Worm (Caenorhabditis elegans) whole organism, L1 larva: ENCODE data around the gene lfi-1.

Experiments
- C04F5.9 ChIP-seq: sonication (generic microtip); optimal IDR thresholded peaks from 2 replicates; lab custom pipeline; 2016; ENCODE audit warnings: missing genetic modification characterization, missing compliant biosample characterization
- alr-1 ChIP-seq: fragments of 200-800 bp; sonication (Bioruptor generic); optimal IDR thresholded peaks from 2 replicates; lab custom pipeline; 2018; ENCODE audit warnings: borderline replicate concordance, mild to moderate bottlenecking, missing genetic modification characterization, missing compliant biosample characterization
- ama-1 ChIP-seq: fragments of 150-350 bp; optimal IDR thresholded peaks from 2 replicates; lab custom pipeline; 2014
- ceh-8 ChIP-seq: fragments of 200-800 bp; sonication (Bioruptor generic); optimal IDR thresholded peaks from 2 replicates; lab custom pipeline; 2018; ENCODE audit warnings: mild to moderate bottlenecking, missing genetic modification characterization, moderate library complexity, missing compliant biosample characterization
- ceh-82 ChIP-seq, 3 experiments: fragments of 150-350 bp in 1 of 3; sonication (generic microtip) in 2 of 3; optimal IDR thresholded peaks; 2 replicates each; lab custom pipeline; 2014 to 2017; ENCODE audit warnings: missing biosample characterization in 3 of 3, missing genetic modification characterization in 3 of 3
- ces-1 ChIP-seq: fragments of 150-350 bp; optimal IDR thresholded peaks from 2 replicates; lab custom pipeline; 2014; ENCODE audit warnings: missing biosample characterization, missing genetic modification reagents, missing genetic modification characterization
- dsc-1 ChIP-seq: sonication (generic microtip); optimal IDR thresholded peaks from 2 replicates; lab custom pipeline; 2016; ENCODE audit warnings: mild to moderate bottlenecking, missing genetic modification characterization, missing compliant biosample characterization
- efl-1 ChIP-seq, 4 experiments: fragments of 150-350 bp; optimal IDR thresholded peaks in 3 of 4; peaks in 1 of 4; 1 replicate in 1 of 4; 2 replicates in 3 of 4; lab custom pipeline; 2014; ENCODE audit warnings: missing biosample characterization in 2 of 4, missing genetic modification characterization in 2 of 4, missing genetic modification reagents in 2 of 4
- fkh-10 ChIP-seq: sonication (generic microtip); optimal IDR thresholded peaks from 2 replicates; lab custom pipeline; 2017; ENCODE audit warnings: missing biosample characterization, missing genetic modification reagents, missing genetic modification characterization
- fkh-4 ChIP-seq: sonication (generic microtip); optimal IDR thresholded peaks from 2 replicates; lab custom pipeline; 2016; ENCODE audit warnings: missing compliant biosample characterization, missing genetic modification characterization, borderline replicate concordance
- hlh-17 ChIP-seq: fragments of 200-800 bp; sonication (Bioruptor generic); optimal IDR thresholded peaks from 2 replicates; lab custom pipeline; 2018; ENCODE audit warnings: missing genetic modification characterization, mild to moderate bottlenecking, missing compliant biosample characterization, moderate library complexity, borderline replicate concordance
- lin-14 ChIP-seq: fragments of 200-800 bp; sonication (Bioruptor generic); optimal IDR thresholded peaks from 2 replicates; lab custom pipeline; 2018; ENCODE audit warnings: mild to moderate bottlenecking, missing genetic modification characterization, moderate library complexity, missing compliant biosample characterization
- lin-35 ChIP-seq, 2 experiments: fragments of 150-350 bp; optimal IDR thresholded peaks; 2 replicates each; lab custom pipeline; 2014; ENCODE audit warnings: missing biosample characterization in 2 of 2, missing genetic modification characterization in 2 of 2, missing genetic modification reagents in 2 of 2
- lin-39 ChIP-seq: fragments of 150-350 bp; optimal IDR thresholded peaks from 2 replicates; lab custom pipeline; 2014; ENCODE audit warnings: missing biosample characterization, missing genetic modification reagents, missing genetic modification characterization
- lir-3 ChIP-seq: sonication (generic microtip); optimal IDR thresholded peaks from 2 replicates; lab custom pipeline; 2016; ENCODE audit warnings: mild to moderate bottlenecking, missing genetic modification characterization, moderate library complexity, missing compliant biosample characterization; ENCODE audit not compliant: poor library complexity
- lsy-2 ChIP-seq, 2 experiments: fragments of 150-350 bp; optimal IDR thresholded peaks; 2 replicates each; lab custom pipeline; 2014; ENCODE audit warnings: missing biosample characterization in 2 of 2, missing genetic modification characterization in 2 of 2
- mab-9 ChIP-seq: fragments of 200-800 bp; sonication (Bioruptor generic); IDR thresholded peaks from 2 replicates; pipeline ENCODE4 v1.3.6; 2022; ENCODE audit warnings: missing genetic modification reagents, missing genetic modification characterization, missing compliant biosample characterization
- nhr-11 ChIP-seq: fragments of 150-350 bp; optimal IDR thresholded peaks from 2 replicates; lab custom pipeline; 2014; ENCODE audit warnings: missing biosample characterization, missing genetic modification characterization
- nhr-12 ChIP-seq: sonication (generic microtip); optimal IDR thresholded peaks from 2 replicates; lab custom pipeline; 2017; ENCODE audit warnings: missing biosample characterization, missing genetic modification characterization
- nhr-19 ChIP-seq: fragments of 200-800 bp; sonication (Bioruptor generic); conservative IDR thresholded peaks from 2 replicates; pipeline ENCODE4 v1.3.6; 2022; ENCODE audit warnings: missing genetic modification characterization, missing compliant biosample characterization
- nhr-20 ChIP-seq: sonication (generic microtip); optimal IDR thresholded peaks from 2 replicates; lab custom pipeline; 2016; ENCODE audit warnings: mild to moderate bottlenecking, missing genetic modification characterization, missing compliant biosample characterization
- nhr-47 ChIP-seq: sonication (generic microtip); optimal IDR thresholded peaks from 2 replicates; lab custom pipeline; 2016; ENCODE audit warnings: mild to moderate bottlenecking, missing genetic modification characterization, moderate library complexity, missing compliant biosample characterization
- nhr-71 ChIP-seq: sonication (generic microtip); optimal IDR thresholded peaks from 2 replicates; lab custom pipeline; 2016; ENCODE audit warnings: mild to moderate bottlenecking, missing genetic modification characterization, moderate library complexity, missing compliant biosample characterization
- nhr-77 ChIP-seq: fragments of 150-350 bp; optimal IDR thresholded peaks from 2 replicates; lab custom pipeline; 2014; ENCODE audit warnings: missing biosample characterization, missing genetic modification characterization
- nhr-85 ChIP-seq: sonication (generic microtip); peaks from one replicate; lab custom pipeline; 2016; ENCODE audit warnings: missing genetic modification characterization, inconsistent platforms, missing compliant biosample characterization
- pag-3 ChIP-seq: sonication (generic microtip); optimal IDR thresholded peaks from 2 replicates; lab custom pipeline; 2017; ENCODE audit warnings: missing genetic modification characterization, mild to moderate bottlenecking, missing compliant biosample characterization, antibody characterized with exemption, borderline replicate concordance; ENCODE audit not compliant: insufficient read depth
- rnt-1 ChIP-seq: sonication (generic microtip); optimal IDR thresholded peaks from 2 replicates; lab custom pipeline; 2016; ENCODE audit warnings: mild to moderate bottlenecking, missing genetic modification characterization, moderate library complexity, missing compliant biosample characterization
- snu-23 ChIP-seq: sonication (generic microtip); optimal IDR thresholded peaks from 2 replicates; lab custom pipeline; 2016; ENCODE audit warnings: missing genetic modification characterization, missing compliant biosample characterization
- sup-37 ChIP-seq: fragments of 200-800 bp; sonication (Bioruptor generic); optimal IDR thresholded peaks from 2 replicates; lab custom pipeline; 2018; ENCODE audit warnings: mild to moderate bottlenecking, missing genetic modification characterization, missing compliant biosample characterization
- swsn-7 ChIP-seq: sonication (generic microtip); optimal IDR thresholded peaks from 2 replicates; lab custom pipeline; 2016; ENCODE audit warnings: missing genetic modification characterization, missing compliant biosample characterization
- tbx-2 ChIP-seq: sonication (generic microtip); optimal IDR thresholded peaks from 2 replicates; lab custom pipeline; 2016; ENCODE audit warnings: missing genetic modification characterization, missing compliant biosample characterization
- unc-130 ChIP-seq: fragments of 150-350 bp; optimal IDR thresholded peaks from 2 replicates; lab custom pipeline; 2017; ENCODE audit warnings: missing biosample characterization, missing genetic modification characterization, inconsistent platforms
- unc-62 ChIP-seq: fragments of 150-350 bp; optimal IDR thresholded peaks from 2 replicates; lab custom pipeline; 2014; ENCODE audit warnings: missing biosample characterization, missing genetic modification reagents, missing genetic modification characterization
- unc-98 ChIP-seq: fragments of 200-800 bp; sonication (Bioruptor generic); IDR thresholded peaks from 2 replicates; pipeline ENCODE4 v1.3.6; 2022; ENCODE audit warnings: missing genetic modification characterization, missing compliant biosample characterization
- xbp-1 ChIP-seq: sonication (generic microtip); optimal IDR thresholded peaks from 2 replicates; lab custom pipeline; 2016; ENCODE audit warnings: missing genetic modification characterization, missing compliant biosample characterization
- zag-1 ChIP-seq: fragments of 150-350 bp; optimal IDR thresholded peaks from 2 replicates; lab custom pipeline; 2014; ENCODE audit warnings: missing biosample characterization, missing genetic modification characterization
- zip-4 ChIP-seq: fragments of 200-800 bp; sonication (Bioruptor generic); optimal IDR thresholded peaks from 2 replicates; lab custom pipeline; 2018; ENCODE audit warnings: mild to moderate bottlenecking, missing genetic modification characterization, moderate library complexity, missing compliant biosample characterization
- ztf-4 ChIP-seq: fragments of 150-350 bp; optimal IDR thresholded peaks from 2 replicates; lab custom pipeline; 2014; ENCODE audit warnings: missing biosample characterization, missing genetic modification characterization

lfi-1 gene

DNA sequence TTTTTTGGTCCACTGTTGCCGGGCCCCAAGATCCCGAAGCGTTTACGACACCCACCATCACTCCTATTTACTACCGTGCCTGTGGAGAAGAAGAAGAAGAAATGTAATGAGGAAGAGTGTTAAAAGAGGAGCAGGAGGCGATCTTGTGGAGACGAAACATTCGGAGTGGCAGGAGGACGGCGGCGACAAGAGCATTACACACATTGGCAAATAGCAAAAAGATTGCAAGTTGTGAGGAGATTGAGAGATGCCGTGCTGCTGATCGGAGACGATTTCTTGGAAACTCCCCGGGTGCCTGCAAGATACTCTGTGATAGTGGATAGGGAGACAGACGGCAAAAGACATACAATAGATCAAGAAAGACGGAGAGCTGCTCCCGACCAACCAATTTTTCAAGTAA lies 19.4 kb upstream of the lfi-1 start, which contains the start of gene M03F4.4:
M03F4.4 (minus strand) TSS at position 160 of the 400 bp plus-strand sequence.
- TF ChIP-seq rnt-1 (tag; lab: Kevin White, UChicago), result peak; percentile 93
- TF ChIP-seq dsc-1 (tag; lab: Kevin White, UChicago), result peak; percentile 77
- TF ChIP-seq fkh-4 (tag; lab: Kevin White, UChicago), result peak; percentile 61
- TF ChIP-seq ceh-82 (tag; optimal IDR thresholded peaks at IDR 0.05; lab: Kevin White, UChicago), result peak in 1 of 3 experiments; percentile 29
- TF ChIP-seq lir-3 (tag; lab: Kevin White, UChicago), result peak; percentile 55
- TF ChIP-seq C04F5.9 (tag; lab: Kevin White, UChicago), result no peak
- peak; percentile 94 for TF ChIP-seq nhr-71 (tag; lab: Kevin White, UChicago)
- TF ChIP-seq lin-35 (GFP tag; optimal IDR thresholded peaks at IDR 0.05; lab: Kevin White, UChicago), result peak in 1 of 2 experiments; percentile 15
- peak; percentile 34 for TF ChIP-seq ztf-4 (tag; lab: Kevin White, UChicago)
- no peak for TF ChIP-seq mab-9 (GFP tag; lab: Robert Waterston, UW)
- TF ChIP-seq tbx-2 (tag; lab: Kevin White, UChicago), result peak; percentile 79
- TF ChIP-seq efl-1 (optimal IDR thresholded peaks at IDR 0.05; lab: Kevin White, UChicago), result peak in 1 of 2 experiments; percentile 14
- TF ChIP-seq efl-1 (GFP tag; optimal IDR thresholded peaks at IDR 0.05 in 1 of 2; lab: Kevin White, UChicago), result peak in 1 of 2 experiments; percentile 75
- no peak for TF ChIP-seq nhr-85 (tag; lab: Kevin White, UChicago)
- TF ChIP-seq snu-23 (GFP tag; lab: Kevin White, UChicago), result peak; percentile 70
- no peak for TF ChIP-seq zip-4 (GFP tag; lab: Kevin White, UChicago)
- peak; percentile 87 for TF ChIP-seq nhr-19 (GFP tag; lab: Robert Waterston, UW)
- peak; percentile 79 for TF ChIP-seq nhr-20 (tag; lab: Kevin White, UChicago)
- peak; percentile 58 for TF ChIP-seq unc-130 (tag; lab: Kevin White, UChicago)
- no peak for TF ChIP-seq hlh-17 (GFP tag; lab: Kevin White, UChicago)
- peak; percentile 46 for TF ChIP-seq lin-39 (tag; lab: Kevin White, UChicago)
- peak; percentile 65 for TF ChIP-seq sup-37
- peak; percentile 99 for TF ChIP-seq pag-3 (tag; lab: Kevin White, UChicago)
- no peak for TF ChIP-seq zag-1 (tag; lab: Kevin White, UChicago)
- peak; percentile 62 for TF ChIP-seq nhr-77 (tag; lab: Kevin White, UChicago)
- peak; percentile 40 for TF ChIP-seq nhr-11 (tag; lab: Kevin White, UChicago)
- no peak for TF ChIP-seq ceh-8 (GFP tag; lab: Kevin White, UChicago)
- TF ChIP-seq lsy-2 (tag; optimal IDR thresholded peaks at IDR 0.05; lab: Kevin White, UChicago), result peak; percentile 56 to 64
- peak; percentile 71 for TF ChIP-seq swsn-7 (tag; lab: Kevin White, UChicago)
- TF ChIP-seq nhr-47 (tag; lab: Kevin White, UChicago), result peak; percentile 53
- peak; percentile 87 for TF ChIP-seq lin-14 (GFP tag; lab: Kevin White, UChicago)
- TF ChIP-seq xbp-1 (tag; lab: Kevin White, UChicago), result peak; percentile 62
- TF ChIP-seq, all 84 proteins: peak for 24

DNA sequence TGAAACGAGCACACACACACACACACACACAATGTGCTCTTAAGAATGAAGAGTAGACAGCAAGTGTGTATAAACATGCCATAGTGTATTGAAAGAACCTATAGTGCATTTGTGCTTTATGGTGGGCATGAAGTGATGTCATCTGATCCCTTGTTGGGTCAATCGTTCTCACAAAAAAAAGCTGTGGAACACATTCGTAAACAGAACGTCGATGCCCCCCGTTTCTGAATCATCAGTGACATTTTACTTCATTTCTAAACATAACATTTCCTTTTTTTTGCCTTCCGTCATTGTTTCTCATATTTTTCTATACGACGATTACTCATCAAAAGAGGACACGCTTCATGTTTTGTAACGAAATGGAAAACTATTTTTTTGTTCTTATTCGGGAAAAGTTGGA lies 17.6 kb upstream of the lfi-1 start:
- TF ChIP-seq ama-1 (no peak), efl-1 (optimal IDR thresholded peaks at IDR 0.05; lab: Kevin White, UChicago) (no peak), efl-1 (GFP tag; optimal IDR thresholded peaks at IDR 0.05 in 1 of 2; lab: Kevin White, UChicago) (peak in 1 of 2 experiments; percentile 75)

DNA sequence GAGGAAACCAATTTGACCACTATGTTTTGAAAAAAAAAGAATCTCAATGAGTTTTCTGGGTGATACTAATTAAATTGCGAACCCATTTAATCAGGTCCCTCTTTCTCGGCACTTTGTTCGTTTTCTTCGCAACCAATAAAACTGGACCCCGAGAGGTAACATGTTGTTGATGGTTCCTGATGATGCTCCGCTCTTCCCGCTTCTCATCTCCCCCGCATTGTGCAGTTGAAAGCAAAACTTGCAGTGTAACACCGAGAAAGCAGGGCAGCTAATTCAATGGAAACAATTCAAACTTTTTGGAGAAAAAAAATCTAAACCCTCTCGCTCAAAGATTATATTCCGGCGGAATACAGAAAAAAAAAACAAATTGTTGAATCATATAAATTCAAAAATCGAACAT lies 17.2 kb upstream of the lfi-1 start:
- TF ChIP-seq unc-62 (GFP tag; lab: Kevin White, UChicago), result no peak
- no peak for TF ChIP-seq nhr-47 (tag; lab: Kevin White, UChicago)
- no peak for TF ChIP-seq ces-1 (GFP tag; lab: Kevin White, UChicago)
- TF ChIP-seq rnt-1 (tag; lab: Kevin White, UChicago), result peak; percentile 13
- no peak for TF ChIP-seq unc-98 (GFP tag; lab: Robert Waterston, UW)
- TF ChIP-seq efl-1 (optimal IDR thresholded peaks at IDR 0.05; lab: Kevin White, UChicago), result no peak
- peak in 1 of 2 experiments; percentile 68 for TF ChIP-seq efl-1 (GFP tag; optimal IDR thresholded peaks at IDR 0.05 in 1 of 2; lab: Kevin White, UChicago)
- no peak for TF ChIP-seq fkh-10 (GFP tag; lab: Kevin White, UChicago)
- peak; percentile 67 for TF ChIP-seq lin-14 (GFP tag; lab: Kevin White, UChicago)
- no peak for TF ChIP-seq nhr-12
- TF ChIP-seq nhr-11 (tag; lab: Kevin White, UChicago), result no peak
- TF ChIP-seq alr-1, result no peak
- peak; percentile 36 for TF ChIP-seq dsc-1 (tag; lab: Kevin White, UChicago)
